Fruit fly (Drosophila melanogaster) whole organism, embryonic: ENCODE data around the gene RpL24.

Experiments
- BtbVII ChIP-seq: fragments of 200-800 bp; sonication (Bioruptor generic); optimal IDR thresholded peaks from 3 replicates; lab custom pipeline; 2017; ENCODE audit warnings: missing biosample characterization, mild to moderate bottlenecking, missing genetic modification characterization
- C15 ChIP-seq: fragments of 200-800 bp; sonication (Bioruptor generic); IDR thresholded peaks from 3 replicates; pipeline ENCODE4 v1.3.6; 2022; ENCODE audit warnings: missing biosample characterization, missing genetic modification characterization
- CG12942 ChIP-seq: fragments of 200-800 bp; sonication (Bioruptor generic); optimal IDR thresholded peaks from 3 replicates; lab custom pipeline; 2016; ENCODE audit warnings: missing biosample characterization, missing genetic modification characterization
- CG13296 ChIP-seq: fragments of 200-800 bp; sonication (Bioruptor generic); optimal IDR thresholded peaks from 3 replicates; lab custom pipeline; 2018; ENCODE audit warnings: missing biosample characterization, mild to moderate bottlenecking, missing genetic modification characterization
- CG14667 ChIP-seq: fragments of 200-800 bp; sonication (Bioruptor generic); IDR thresholded peaks from 2 replicates; pipeline ENCODE4 v1.3.6; 2022; ENCODE audit warnings: missing biosample characterization, missing genetic modification characterization
- CG15073 ChIP-seq: fragments of 200-800 bp; sonication (Bioruptor generic); optimal IDR thresholded peaks from 2 replicates; lab custom pipeline; 2016; ENCODE audit warnings: missing biosample characterization, missing genetic modification characterization
- CG15479 ChIP-seq: fragments of 200-800 bp; sonication (Bioruptor generic); optimal IDR thresholded peaks from 3 replicates; lab custom pipeline; 2019; ENCODE audit warnings: missing biosample characterization, mild to moderate bottlenecking, missing genetic modification characterization, moderate library complexity
- CG15696 ChIP-seq: fragments of 200-800 bp; sonication (Bioruptor generic); optimal IDR thresholded peaks from 2 replicates; lab custom pipeline; 2019; ENCODE audit warnings: missing biosample characterization, mild to moderate bottlenecking, missing genetic modification characterization, moderate library complexity
- CG1603 ChIP-seq: fragments of 200-800 bp; sonication (Bioruptor generic); optimal IDR thresholded peaks from 2 replicates; lab custom pipeline; 2019; ENCODE audit warnings: missing biosample characterization, mild to moderate bottlenecking, missing genetic modification characterization, moderate library complexity
- CG16815 ChIP-seq: fragments of 200-800 bp; sonication (Bioruptor generic); optimal IDR thresholded peaks from 3 replicates; lab custom pipeline; 2017; ENCODE audit warnings: missing biosample characterization, mild to moderate bottlenecking, missing genetic modification characterization
- CG16863 ChIP-seq: fragments of 200-800 bp; sonication (Bioruptor generic); optimal IDR thresholded peaks from 3 replicates; lab custom pipeline; 2016; ENCODE audit warnings: missing biosample characterization, missing genetic modification characterization
- CG30403 ChIP-seq: fragments of 200-800 bp; sonication (Bioruptor generic); optimal IDR thresholded peaks from 3 replicates; lab custom pipeline; 2016; ENCODE audit warnings: missing biosample characterization, missing genetic modification characterization
- CG3065 ChIP-seq: fragments of 200-800 bp; sonication (Bioruptor generic); optimal IDR thresholded peaks from 2 replicates; lab custom pipeline; 2016; ENCODE audit warnings: missing biosample characterization, missing genetic modification characterization
- CG31388 ChIP-seq: fragments of 200-800 bp; sonication (Bioruptor generic); optimal IDR thresholded peaks from 2 replicates; lab custom pipeline; 2016; ENCODE audit warnings: missing biosample characterization, missing genetic modification characterization
- CG33557 ChIP-seq: fragments of 200-800 bp; sonication (Bioruptor generic); optimal IDR thresholded peaks from 2 replicates; lab custom pipeline; 2019; ENCODE audit warnings: missing biosample characterization, mild to moderate bottlenecking, missing genetic modification characterization, moderate library complexity
- CG7271 ChIP-seq: fragments of 200-800 bp; sonication (Bioruptor generic); optimal IDR thresholded peaks from 2 replicates; lab custom pipeline; 2018; ENCODE audit warnings: missing biosample characterization, mild to moderate bottlenecking, missing genetic modification characterization, moderate library complexity
- CG7963 ChIP-seq: fragments of 200-800 bp; sonication (Bioruptor generic); IDR thresholded peaks from 3 replicates; pipeline ENCODE4 v1.3.6; 2022; ENCODE audit warnings: missing biosample characterization, missing genetic modification characterization; ENCODE audit not compliant: partially characterized antibody
- CG8281 ChIP-seq: fragments of 200-800 bp; sonication (Bioruptor generic); optimal IDR thresholded peaks from 2 replicates; lab custom pipeline; 2018; ENCODE audit warnings: missing biosample characterization, mild to moderate bottlenecking, missing genetic modification characterization, moderate library complexity
- CTCF ChIP-seq: fragments of 200-800 bp; sonication (Bioruptor generic); optimal IDR thresholded peaks from 2 replicates; lab custom pipeline; 2017; ENCODE audit warnings: missing biosample characterization, mild to moderate bottlenecking, missing genetic modification characterization, moderate library complexity
- Dad ChIP-seq: fragments of 200-800 bp; sonication (Bioruptor generic); optimal IDR thresholded peaks from 3 replicates; lab custom pipeline; 2016; ENCODE audit warnings: missing biosample characterization, missing genetic modification characterization
- Dll ChIP-seq: fragments of 200-800 bp; sonication (Bioruptor generic); IDR thresholded peaks from 4 replicates; pipeline ENCODE4 v1.3.6; 2022; ENCODE audit warnings: missing biosample characterization, missing genetic modification characterization; ENCODE audit not compliant: partially characterized antibody
- HLH54F ChIP-seq: fragments of 200-800 bp; sonication (Bioruptor generic); optimal IDR thresholded peaks from 3 replicates; lab custom pipeline; 2016; ENCODE audit warnings: missing biosample characterization, missing genetic modification characterization
- Hr39 ChIP-seq: fragments of >200 bp; optimal IDR thresholded peaks from 2 replicates; lab custom pipeline; 2017
- MESR4 ChIP-seq: fragments of 200-800 bp; sonication (Bioruptor generic); optimal IDR thresholded peaks from 2 replicates; lab custom pipeline; 2018; ENCODE audit warnings: missing biosample characterization, mild to moderate bottlenecking, missing genetic modification characterization, moderate library complexity
- Med ChIP-seq: fragments of 200-800 bp; sonication (Bioruptor generic); peaks from one replicate; lab custom pipeline; 2016; ENCODE audit warnings: missing biosample characterization, missing genetic modification characterization, mild to moderate bottlenecking, inconsistent platforms, moderate library complexity
- Sin3A ChIP-seq: fragments of >200 bp; optimal IDR thresholded peaks from 2 replicates; lab custom pipeline; 2018
- amos ChIP-seq: fragments of 200-800 bp; sonication (Bioruptor generic); IDR thresholded peaks from 2 replicates; pipeline ENCODE4 v1.3.6; 2022; ENCODE audit warnings: missing biosample characterization, missing genetic modification characterization; ENCODE audit not compliant: partially characterized antibody
- ap ChIP-seq: fragments of 200-800 bp; sonication (Bioruptor generic); IDR thresholded peaks from 2 replicates; pipeline ENCODE4 v1.3.6; 2022; ENCODE audit warnings: missing biosample characterization, missing genetic modification characterization
- chinmo ChIP-seq: fragments of 200-800 bp; sonication (Bioruptor generic); IDR thresholded peaks from 4 replicates; pipeline ENCODE4 v1.3.6; 2022; ENCODE audit warnings: missing biosample characterization, missing genetic modification characterization; ENCODE audit not compliant: partially characterized antibody
- chm ChIP-seq: fragments of 200-800 bp; sonication (Bioruptor generic); IDR thresholded peaks from 2 replicates; pipeline ENCODE4 v1.3.6; 2022; ENCODE audit warnings: missing biosample characterization, missing genetic modification characterization
- dati ChIP-seq: fragments of 200-800 bp; sonication (Bioruptor generic); IDR thresholded peaks from 2 replicates; pipeline ENCODE4 v1.3.6; 2022; ENCODE audit warnings: missing biosample characterization, missing genetic modification characterization
- fd64A ChIP-seq: fragments of 200-800 bp; sonication (Bioruptor generic); optimal IDR thresholded peaks from 3 replicates; lab custom pipeline; 2018; ENCODE audit warnings: missing biosample characterization, mild to moderate bottlenecking, missing genetic modification characterization
- gcm ChIP-seq: fragments of 200-800 bp; sonication (Bioruptor generic); optimal IDR thresholded peaks from 2 replicates; lab custom pipeline; 2019; ENCODE audit warnings: missing biosample characterization, mild to moderate bottlenecking, missing genetic modification characterization, moderate library complexity
- gro ChIP-seq: fragments of 200-800 bp; sonication (Bioruptor generic); optimal IDR thresholded peaks from 2 replicates; lab custom pipeline; 2016; ENCODE audit warnings: missing biosample characterization, missing genetic modification characterization
- hth ChIP-seq: fragments of >200 bp; optimal IDR thresholded peaks from 2 replicates; lab custom pipeline; 2017; ENCODE audit warnings: inconsistent platforms
- ind ChIP-seq: fragments of 200-800 bp; sonication (Bioruptor generic); optimal IDR thresholded peaks from 3 replicates; lab custom pipeline; 2016; ENCODE audit warnings: missing biosample characterization, missing genetic modification characterization
- insv ChIP-seq, 2 experiments: fragments of 200-800 bp; sonication (Bioruptor generic); optimal IDR thresholded peaks; 3 replicates each; lab custom pipeline; 2016 to 2018; ENCODE audit warnings: missing biosample characterization in 2 of 2, missing genetic modification characterization in 2 of 2
- inv ChIP-seq: fragments of 200-800 bp; sonication (Bioruptor generic); IDR thresholded peaks from 2 replicates; pipeline ENCODE4 v1.3.6; 2022; ENCODE audit warnings: missing biosample characterization, missing genetic modification characterization; ENCODE audit not compliant: partially characterized antibody
- kah ChIP-seq: fragments of 200-800 bp; sonication (Bioruptor generic); optimal IDR thresholded peaks from 2 replicates; lab custom pipeline; 2018; ENCODE audit warnings: missing biosample characterization, mild to moderate bottlenecking, missing genetic modification characterization
- klu ChIP-seq: fragments of 200-800 bp; sonication (Bioruptor generic); IDR thresholded peaks from 2 replicates; pipeline ENCODE4 v1.3.6; 2022; ENCODE audit warnings: missing biosample characterization, missing genetic modification characterization
- kni ChIP-seq: fragments of 200-800 bp; sonication (Bioruptor generic); optimal IDR thresholded peaks from 3 replicates; lab custom pipeline; 2017; ENCODE audit warnings: mild to moderate bottlenecking, missing biosample characterization, missing genetic modification reagents, missing genetic modification characterization
- nerfin-2 ChIP-seq: fragments of 200-800 bp; sonication (Bioruptor generic); IDR thresholded peaks from 2 replicates; pipeline ENCODE4 v1.3.6; 2022; ENCODE audit warnings: missing biosample characterization, missing genetic modification characterization; ENCODE audit not compliant: partially characterized antibody
- pros ChIP-seq: fragments of 200-800 bp; sonication (Bioruptor generic); optimal IDR thresholded peaks from 3 replicates; lab custom pipeline; 2019; ENCODE audit warnings: missing biosample characterization, mild to moderate bottlenecking, missing genetic modification characterization, moderate library complexity
- sc ChIP-seq, 3 experiments: fragments of >200 bp in 2 of 3; fragments of 200-800 bp in 1 of 3; sonication (Bioruptor generic) in 1 of 3; optimal IDR thresholded peaks; 2 replicates in 2 of 3; 3 replicates in 1 of 3; lab custom pipeline; 2017; ENCODE audit warnings: mild to moderate bottlenecking in 1 of 3, missing biosample characterization in 1 of 3, missing genetic modification characterization in 1 of 3, missing genetic modification reagents in 1 of 3
- scrt ChIP-seq: fragments of 200-800 bp; sonication (Bioruptor generic); optimal IDR thresholded peaks from 2 replicates; lab custom pipeline; 2018; ENCODE audit warnings: missing biosample characterization, mild to moderate bottlenecking, missing genetic modification characterization, moderate library complexity
- slbo ChIP-seq: fragments of 200-800 bp; sonication (Bioruptor generic); IDR thresholded peaks from 2 replicates; pipeline ENCODE4 v1.3.6; 2022; ENCODE audit warnings: missing biosample characterization, missing genetic modification characterization
- sug ChIP-seq: fragments of 200-800 bp; optimal IDR thresholded peaks from 2 replicates; lab custom pipeline; 2019; ENCODE audit warnings: missing biosample characterization, mild to moderate bottlenecking, missing genetic modification characterization, moderate library complexity
- tin ChIP-seq: fragments of 200-800 bp; sonication (Bioruptor generic); optimal IDR thresholded peaks from 3 replicates; lab custom pipeline; 2016; ENCODE audit warnings: missing biosample characterization, missing genetic modification characterization
- tup ChIP-seq: fragments of 200-800 bp; sonication (Bioruptor generic); optimal IDR thresholded peaks from 2 replicates; lab custom pipeline; 2016; ENCODE audit warnings: missing biosample characterization, mild to moderate bottlenecking, missing genetic modification characterization, moderate library complexity
- wdn ChIP-seq: fragments of 200-800 bp; sonication (Bioruptor generic); IDR thresholded peaks from 2 replicates; pipeline ENCODE4 v1.3.6; 2022; ENCODE audit warnings: missing biosample characterization, missing genetic modification characterization
- zf30C ChIP-seq: fragments of 200-800 bp; sonication (Bioruptor generic); optimal IDR thresholded peaks from 3 replicates; lab custom pipeline; 2018; ENCODE audit warnings: missing biosample characterization, mild to moderate bottlenecking, missing genetic modification characterization

Gene RpL24

DNA sequence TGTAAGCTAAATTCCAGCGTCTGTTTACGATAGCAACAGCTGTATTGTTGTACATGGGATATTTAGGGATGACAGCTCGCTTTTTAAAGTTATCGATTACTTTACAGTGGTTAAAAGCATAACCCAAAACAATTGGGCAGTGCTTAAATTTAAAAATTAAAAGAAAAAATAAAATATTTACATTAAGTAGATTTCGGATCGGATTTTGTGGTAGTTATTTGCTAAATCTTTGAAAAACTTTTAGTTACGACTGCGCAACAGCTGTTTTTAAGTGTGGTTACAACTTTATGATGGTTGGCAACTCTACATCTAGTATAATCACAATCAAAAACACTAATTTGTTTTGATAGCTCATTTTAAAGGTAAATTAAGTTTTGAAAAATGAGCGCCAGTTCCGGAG is 7.7 kb downstream of the RpL24 start, which contains the start of the genes Ing5 and CG7099 (continued):
- TF ChIP-seq amos (GFP tag; lab: Robert Waterston, UW) (peak; percentile 56), CG3065 (peak; percentile 95), zf30C (GFP tag; lab: Kevin White, UChicago) (no peak), Dll (GFP tag; lab: Robert Waterston, UW) (peak; percentile 77), dati (GFP tag; lab: Robert Waterston, UW) (peak; percentile 88), CG1603 (tag; lab: Kevin White, UChicago) (peak; percentile 65), CG8281 (peak; percentile 85), chinmo (GFP tag; lab: Robert Waterston, UW) (no peak), CG15479 (GFP tag; lab: Kevin White, UChicago) (peak; percentile 36), CG16863 (peak; percentile 87), Sin3A (lab: Kevin White, UChicago) (no peak), CG15073 (GFP tag; lab: Kevin White, UChicago) (peak; percentile 81), gro (peak; percentile 91), hth (lab: Kevin White, UChicago) (no peak), pros (GFP tag; lab: Kevin White, UChicago) (no peak), ind (peak; percentile 98), C15 (GFP tag; lab: Robert Waterston, UW) (peak; percentile 94), Med (peak; percentile 98), scrt (GFP tag; lab: Kevin White, UChicago) (peak; percentile 92), Dad (GFP tag; lab: Kevin White, UChicago) (peak; percentile 93), Hr39 (lab: Kevin White, UChicago) (no peak), CG14667 (GFP tag; lab: Robert Waterston, UW) (peak; percentile 95), klu (peak; percentile 93), fd64A (GFP tag; lab: Kevin White, UChicago) (peak; percentile 77), inv (GFP tag; lab: Robert Waterston, UW) (peak; percentile 56), tup (GFP tag; lab: Kevin White, UChicago) (peak; percentile 93), tin (peak; percentile 97), CG33557 (GFP tag; lab: Kevin White, UChicago) (peak; percentile 91), wdn (GFP tag; lab: Robert Waterston, UW) (peak; percentile 92), CG30403 (GFP tag; lab: Kevin White, UChicago) (peak; percentile 98), slbo (GFP tag; lab: Robert Waterston, UW) (peak; percentile 99), nerfin-2 (GFP tag; lab: Robert Waterston, UW) (peak; percentile 71), CG31388 (peak; percentile 92), CG7963 (GFP tag; lab: Robert Waterston, UW) (peak; percentile 45; the same call in 2 of the 3 replicates), kni (GFP tag; lab: Kevin White, UChicago) (no peak), sc (optimal IDR thresholded peaks at IDR 0.05; lab: Kevin White, UChicago) (no peak), sc (GFP tag; optimal IDR thresholded peaks at IDR 0.05; lab: Kevin White, UChicago) (peak; percentile 93), CG12942 (peak; percentile 96), BtbVII (GFP tag; lab: Kevin White, UChicago) (peak; percentile 89), gcm (GFP tag; lab: Kevin White, UChicago) (peak; percentile 93), chm (peak; percentile 94), CG15696 (tag; lab: Kevin White, UChicago) (peak; percentile 97), ap (GFP tag; lab: Robert Waterston, UW) (peak; percentile 92), CG13296 (peak; percentile 94), kah (GFP tag; lab: Kevin White, UChicago) (peak; percentile 85), HLH54F (GFP tag; lab: Kevin White, UChicago) (peak; percentile 92), CTCF (GFP tag; lab: Kevin White, UChicago) (peak; percentile 60), insv (GFP tag; optimal IDR thresholded peaks at IDR 0.05; lab: Kevin White, UChicago) (peak in 1 of 2 experiments; percentile 73), CG16815 (peak; percentile 95), MESR4 (GFP tag; lab: Kevin White, UChicago) (peak; percentile 53), CG7271 (tag; lab: Kevin White, UChicago) (peak; percentile 89), sug (tag; lab: Kevin White, UChicago) (peak; percentile 96)
